Worm (Caenorhabditis elegans): ENCODE data around the gene Y116F11B.17.

ce11 chrV:19845927-19846845, 24.2 kb upstream of the Y116F11B.17 start, which contains the start of gene Y116F11B.6:
- TF ChIP-seq ama-1 (optimal IDR thresholded peaks at IDR 0.05) = no peak
- no peak for TF ChIP-seq fkh-10 (GFP tag; optimal IDR thresholded peaks at IDR 0.05)
- TF ChIP-seq snpc-4 (tag; optimal IDR thresholded peaks at IDR 0.05) = no peak
- no peak for TF ChIP-seq skn-1 (tag; optimal IDR thresholded peaks at IDR 0.05)
- TF ChIP-seq zag-1 (tag; optimal IDR thresholded peaks at IDR 0.05) = no peak
- TF ChIP-seq ztf-4 (tag; optimal IDR thresholded peaks at IDR 0.05) = no peak
- TF ChIP-seq elt-3 (tag; optimal IDR thresholded peaks at IDR 0.05) = no peak
- TF ChIP-seq elt-1 (tag; optimal IDR thresholded peaks at IDR 0.05) = no peak
